Worm (Caenorhabditis elegans) whole organism, dauer: Measurements from ENCODE around the gene moc-6.

ENCODE experiments used
- unc-62 ChIP-seq: sonication (generic microtip); optimal IDR thresholded peaks from 2 replicates; lab custom pipeline; 2017; ENCODE audit warnings: missing biosample characterization, missing genetic modification reagents, missing genetic modification characterization

Gene moc-6

DNA sequence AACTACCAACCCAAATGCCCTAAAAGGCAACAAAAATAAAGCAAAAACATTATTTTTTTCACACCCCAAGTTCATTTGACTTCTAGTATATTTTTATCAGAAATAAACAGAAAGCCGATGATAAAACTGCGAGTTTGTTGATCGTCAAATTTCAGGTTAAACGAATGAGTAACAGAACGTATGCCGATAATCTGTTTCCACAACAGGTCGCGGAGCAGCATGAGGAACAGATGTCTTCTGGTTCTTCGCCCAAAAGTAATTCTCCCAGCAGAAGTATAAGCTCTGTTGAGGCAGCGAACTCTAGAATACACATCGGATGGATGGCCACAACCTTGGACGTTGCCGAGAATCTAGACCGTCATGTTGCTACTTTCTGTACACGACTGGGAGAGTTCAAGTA is 34.6 kb downstream of the moc-6 start, which contains the start of gene prmt-5:
TSS of gene prmt-5 (plus strand) at position 141 of the 400 bp plus-strand sequence.
- no peak for TF ChIP-seq unc-62

ce11 chrIII:5233140-5233539 is 37.4 kb downstream of the moc-6 start:
- TF ChIP-seq unc-62 = no peak

DNA sequence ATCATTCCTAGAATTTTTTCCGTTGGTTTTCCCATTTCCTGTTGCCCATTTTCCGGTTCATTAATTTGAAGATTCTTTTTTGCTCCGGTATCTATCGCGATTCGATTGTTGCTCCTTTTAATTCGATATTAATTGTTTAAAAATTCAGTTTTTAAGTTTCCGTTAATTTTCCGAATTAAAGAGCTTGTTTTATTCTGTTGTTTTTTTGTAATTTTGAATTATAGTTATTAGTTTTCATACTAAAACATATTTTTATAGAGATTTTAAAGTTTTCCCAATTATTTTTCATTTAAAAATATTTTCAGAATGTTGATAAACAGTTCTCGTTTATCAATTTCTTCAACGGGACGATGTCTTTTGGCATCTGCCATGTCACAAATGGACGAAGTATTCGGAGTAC is 38.5 kb downstream of the moc-6 start, which contains the start of gene mrps-26:
TSS of gene mrps-26 (plus strand) at position 301 of the 400 bp plus-strand sequence.
- TF ChIP-seq unc-62 = no peak

DNA sequence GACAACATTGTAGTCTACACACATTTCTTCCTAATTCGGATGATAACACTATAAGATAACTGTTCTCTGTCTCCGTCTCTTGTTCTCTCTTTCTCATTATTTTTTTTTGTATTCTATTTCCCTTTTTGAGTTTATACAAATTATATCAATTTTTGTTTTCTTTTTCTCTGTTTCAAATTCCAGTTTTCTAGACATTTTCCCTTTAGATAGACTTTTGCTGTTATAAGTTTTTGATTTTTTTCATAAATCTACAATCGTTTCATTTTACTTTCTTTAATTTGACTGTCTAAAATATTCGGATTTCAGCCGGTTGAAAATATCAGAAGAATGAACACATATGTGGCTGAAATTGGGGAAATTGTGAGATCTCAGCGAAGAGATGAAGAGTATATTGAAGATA is 40.3 kb downstream of the moc-6 start, which contains the start of gene prx-10:
TSS of gene prx-10 (plus strand) at position 301 of the 400 bp plus-strand sequence.
- TF ChIP-seq unc-62 = no peak

- TF ChIP-seq unc-62 = no peak
These were observed 46.1 kb downstream of the moc-6 start for ce11 chrIII:5241854-5242253.

- TF ChIP-seq unc-62 = no peak
These were observed 48.7 kb downstream of the moc-6 start, which contains the start of gene cnd-1 for ce11 chrIII:5244539-5244938. TSS of gene cnd-1 (minus strand) at chrIII:5244639.

ce11 chrIII:5245067-5245466 is 49.3 kb downstream of the moc-6 start:
- no peak for TF ChIP-seq unc-62
